Worm (Caenorhabditis elegans): ENCODE data around the gene T28A11.13.

T28A11.13 gene

DNA sequence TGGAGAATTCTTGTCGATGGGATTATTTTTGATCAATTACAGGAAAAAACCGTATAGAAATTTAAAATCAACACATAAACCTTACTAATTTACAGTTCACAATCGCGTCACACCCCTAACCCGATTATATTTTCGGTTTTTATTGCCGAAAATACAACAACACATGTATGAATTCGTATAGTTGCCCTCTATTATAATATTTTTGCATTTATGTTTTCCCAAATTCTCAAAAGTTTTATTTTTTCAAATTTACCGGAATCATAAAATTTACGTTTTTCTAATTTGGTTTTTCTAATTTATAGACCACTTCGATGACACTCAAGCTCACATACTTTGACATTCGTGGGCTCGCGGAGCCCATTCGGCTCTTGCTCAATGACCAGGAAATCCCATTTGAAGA is 7.1 kb downstream of the T28A11.13 start, which contains the start of gene gst-23:
Gene gst-23, plus strand, starts transcription at position 301 of the 400 bp plus-strand sequence.
- TF ChIP-seq zip-4 (GFP tag; optimal IDR thresholded peaks at IDR 0.05) (no peak), C16A3.4 (tag; optimal IDR thresholded peaks at IDR 0.05) (no peak), C04F5.9 (tag; optimal IDR thresholded peaks at IDR 0.05) (no peak), hpl-2 (GFP tag; optimal IDR thresholded peaks at IDR 0.05) (no peak), unc-30 (tag; optimal IDR thresholded peaks at IDR 0.05) (no peak), pag-3 (tag; optimal IDR thresholded peaks at IDR 0.05; ENCODE audit: borderline replicate concordance, insufficient read depth) (no peak), fkh-10 (GFP tag; optimal IDR thresholded peaks at IDR 0.05) (no peak), nhr-12 (tag; optimal IDR thresholded peaks at IDR 0.05) (no peak), pqm-1 (tag; optimal IDR thresholded peaks at IDR 0.05) (no peak), ceh-8 (GFP tag; optimal IDR thresholded peaks at IDR 0.05) (no peak), ceh-63 (GFP tag; optimal IDR thresholded peaks at IDR 0.05) (no peak), egl-27 (tag; optimal IDR thresholded peaks at IDR 0.05) (no peak), nhr-20 (tag; optimal IDR thresholded peaks at IDR 0.05) (no peak), nhr-90 (tag; optimal IDR thresholded peaks at IDR 0.05; ENCODE audit: poor library complexity) (no peak), sup-37 (GFP tag; optimal IDR thresholded peaks at IDR 0.05) (no peak), mep-1 (tag; optimal IDR thresholded peaks at IDR 0.05) (no peak), efl-3 (GFP tag; optimal IDR thresholded peaks at IDR 0.05) (no peak)

DNA sequence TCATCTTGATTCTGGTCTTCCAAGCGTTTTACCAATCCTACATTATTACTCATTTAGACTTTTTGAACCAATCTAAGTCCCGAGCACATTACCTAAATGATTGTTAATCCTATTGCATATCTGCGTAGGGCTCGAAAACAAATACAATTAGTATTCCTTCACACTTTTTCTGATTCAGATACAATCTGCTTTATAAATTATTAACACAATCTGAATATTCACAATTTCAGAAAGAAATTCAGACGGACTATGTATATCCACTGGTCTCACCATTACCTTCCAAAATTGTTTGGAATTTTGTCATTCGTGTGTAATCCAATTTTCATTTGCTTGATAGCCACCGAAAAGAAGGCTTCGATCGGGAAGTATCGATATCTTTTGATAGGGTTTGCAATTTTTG is 8.9 kb downstream of the T28A11.13 start, which contains the start of gene srj-11:
Gene srj-11, plus strand, starts transcription at position 250 of the 400 bp plus-strand sequence.
- TF ChIP-seq lin-39 (tag; optimal IDR thresholded peaks at IDR 0.05) (no peak), aly-2 (tag; optimal IDR thresholded peaks at IDR 0.05) (no peak), dpl-1 (GFP tag; optimal IDR thresholded peaks at IDR 0.05) (no peak), dsc-1 (tag; optimal IDR thresholded peaks at IDR 0.05) (no peak), pag-3 (tag; optimal IDR thresholded peaks at IDR 0.05; ENCODE audit: borderline replicate concordance, insufficient read depth) (no peak), C04F5.9 (tag; optimal IDR thresholded peaks at IDR 0.05) (no peak), mef-2 (tag; optimal IDR thresholded peaks at IDR 0.05) (no peak), Y116A8C.19 (tag; optimal IDR thresholded peaks at IDR 0.05; ENCODE audit: borderline replicate concordance) (no peak), fkh-10 (GFP tag; optimal IDR thresholded peaks at IDR 0.05) (no peak), nhr-11 (tag; optimal IDR thresholded peaks at IDR 0.05) (no peak), isw-1 (GFP tag; IDR thresholded peaks at IDR 0.05) (no peak), zip-4 (GFP tag; optimal IDR thresholded peaks at IDR 0.05) (no peak)

DNA sequence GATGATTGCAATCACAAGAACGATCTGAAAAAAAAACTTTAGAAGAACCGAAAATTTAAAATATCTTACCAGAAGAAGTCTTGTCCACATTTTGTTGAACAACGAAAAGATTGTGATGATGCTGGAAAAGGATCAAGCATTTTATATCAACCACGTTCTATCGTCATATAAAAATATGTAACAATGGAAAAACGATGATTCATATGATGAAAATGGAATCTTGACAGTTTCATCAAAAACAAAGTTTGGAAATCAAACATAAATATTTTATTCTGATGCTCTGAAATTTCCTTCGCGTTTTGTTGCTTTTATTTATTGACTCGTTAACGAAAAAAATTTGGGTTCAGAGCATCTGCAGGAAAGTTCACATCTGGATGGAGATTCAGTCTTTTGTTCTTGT is 13.4 kb downstream of the T28A11.13 start, which contains the start of the genes K08D9.9 and str-16:
Gene K08D9.9, minus strand, starts transcription at position 101 of the 400 bp plus-strand sequence.
Gene str-16, plus strand, starts transcription at position 266 of the 400 bp plus-strand sequence.
- TF ChIP-seq zag-1 (tag; optimal IDR thresholded peaks at IDR 0.05) (no peak), aha-1 (tag; optimal IDR thresholded peaks at IDR 0.05) (no peak), nhr-47 (tag; optimal IDR thresholded peaks at IDR 0.05) (no peak), mef-2 (tag; optimal IDR thresholded peaks at IDR 0.05) (no peak), ztf-11 (tag; optimal IDR thresholded peaks at IDR 0.05) (no peak), mdl-1 (tag; optimal IDR thresholded peaks at IDR 0.05) (no peak), lin-15B (tag; optimal IDR thresholded peaks at IDR 0.05) (no peak)

DNA sequence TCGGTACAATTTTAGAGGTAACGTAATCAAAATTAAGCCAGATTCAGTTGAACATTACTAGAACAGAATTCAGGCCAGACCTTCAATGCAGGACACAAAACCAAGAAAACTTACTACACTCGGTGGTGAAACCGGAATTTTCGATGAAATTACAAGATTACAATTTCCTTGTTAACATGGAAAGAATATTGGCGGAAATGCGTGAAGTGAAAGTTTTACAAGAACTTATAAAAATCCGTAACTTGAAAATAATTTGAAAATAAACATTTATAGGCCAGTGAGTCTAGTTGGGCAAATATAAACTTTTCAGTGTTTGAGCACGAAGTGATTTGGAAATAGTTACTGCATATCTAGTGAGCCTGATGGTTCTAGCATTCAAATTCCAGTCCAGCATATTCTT is 15.2 kb downstream of the T28A11.13 start, which contains the start of gene K08D9.6:
Gene K08D9.6, minus strand, starts transcription at position 101 of the 400 bp plus-strand sequence.
- TF ChIP-seq snu-23 (GFP tag; optimal IDR thresholded peaks at IDR 0.05) (no peak), nhr-11 (tag; optimal IDR thresholded peaks at IDR 0.05) (no peak), ceh-82 (tag; optimal IDR thresholded peaks at IDR 0.05) (no peak), efl-1 (optimal IDR thresholded peaks at IDR 0.05) (no peak), efl-1 (GFP tag; optimal IDR thresholded peaks at IDR 0.05 in 1 of 2) (no peak), jun-1 (tag; optimal IDR thresholded peaks at IDR 0.05) (no peak), lin-35 (GFP tag; optimal IDR thresholded peaks at IDR 0.05) (no peak), aha-1 (tag; optimal IDR thresholded peaks at IDR 0.05) (no peak), nhr-85 (tag) (no peak), fkh-8 (tag; optimal IDR thresholded peaks at IDR 0.05) (no peak), lin-14 (GFP tag; optimal IDR thresholded peaks at IDR 0.05) (no peak)

Data from whole organism, L1 larva.